Worm (Caenorhabditis elegans) whole organism, L4 larva: ENCODE measurements around the gene T01D1.7.

ENCODE experiments used
- D1046.2 ChIP-seq: fragments of 200-800 bp; sonication (Bioruptor generic); IDR thresholded peaks from 2 replicates; pipeline ENCODE4 v1.3.6; 2022; ENCODE audit warnings: missing genetic modification characterization, missing compliant biosample characterization
- F10B5.3 ChIP-seq: sonication (generic microtip); optimal IDR thresholded peaks from 2 replicates; lab custom pipeline; 2016; ENCODE audit warnings: mild to moderate bottlenecking, missing genetic modification characterization, missing compliant biosample characterization
- F44E2.7 ChIP-seq: fragments of 200-800 bp; sonication (Bioruptor generic); IDR thresholded peaks from 2 replicates; pipeline ENCODE4 v2.1.2; 2022; ENCODE audit warnings: missing genetic modification characterization, missing compliant biosample characterization
- T26A8.4 ChIP-seq: fragments of 200-800 bp; sonication (Bioruptor generic); IDR thresholded peaks from 2 replicates; pipeline ENCODE4 v1.3.6; 2022; ENCODE audit warnings: missing genetic modification characterization, missing compliant biosample characterization
- Y48G9A.11 ChIP-seq: fragments of 200-800 bp; sonication (Bioruptor generic); IDR thresholded peaks from 2 replicates; pipeline ENCODE4 v1.3.6; 2022; ENCODE audit warnings: missing genetic modification reagents, missing genetic modification characterization, missing compliant biosample characterization
- Y5F2A.4 ChIP-seq: fragments of 200-800 bp; sonication (Bioruptor generic); optimal IDR thresholded peaks from 2 replicates; lab custom pipeline; 2018; ENCODE audit warnings: mild to moderate bottlenecking, missing genetic modification characterization, missing compliant biosample characterization
- ZK546.5 ChIP-seq, 2 experiments: sonication (generic microtip); optimal IDR thresholded peaks; 2 replicates each; lab custom pipeline; 2017; ENCODE audit warnings: missing biosample characterization in 2 of 2, missing genetic modification characterization in 2 of 2
- aly-2 ChIP-seq: sonication (generic microtip); optimal IDR thresholded peaks from 2 replicates; lab custom pipeline; 2018; ENCODE audit warnings: missing biosample characterization, missing genetic modification characterization
- attf-4 ChIP-seq: sonication (generic microtip); optimal IDR thresholded peaks from 3 replicates; lab custom pipeline; 2017; ENCODE audit warnings: missing biosample characterization, missing genetic modification characterization
- ceh-20 ChIP-seq: fragments of 200-800 bp; sonication (Bioruptor generic); IDR thresholded peaks from 2 replicates; pipeline ENCODE4 v1.3.6; 2022; ENCODE audit warnings: missing genetic modification reagents, missing genetic modification characterization, missing compliant biosample characterization
- ces-1 ChIP-seq: fragments of 150-350 bp; sonication (generic microtip); optimal IDR thresholded peaks from 4 replicates; lab custom pipeline; 2014; ENCODE audit warnings: missing biosample characterization, missing genetic modification reagents, missing genetic modification characterization
- cey-2 ChIP-seq: sonication (generic microtip); optimal IDR thresholded peaks from 3 replicates; lab custom pipeline; 2017; ENCODE audit warnings: missing genetic modification characterization, mild to moderate bottlenecking, missing compliant biosample characterization, antibody characterized with exemption, borderline replicate concordance; ENCODE audit not compliant: insufficient read depth
- duxl-1 ChIP-seq: sonication (generic microtip); optimal IDR thresholded peaks from 2 replicates; lab custom pipeline; 2016; ENCODE audit warnings: mild to moderate bottlenecking, missing genetic modification characterization, moderate library complexity, missing compliant biosample characterization; ENCODE audit not compliant: poor library complexity
- dve-1 ChIP-seq: sonication (generic microtip); optimal IDR thresholded peaks from 2 replicates; lab custom pipeline; 2017; ENCODE audit warnings: antibody characterized with exemption, mild to moderate bottlenecking, missing genetic modification characterization, missing compliant biosample characterization; ENCODE audit not compliant: insufficient read depth
- egl-27 ChIP-seq: sonication (generic microtip); optimal IDR thresholded peaks from 3 replicates; lab custom pipeline; 2017; ENCODE audit warnings: missing biosample characterization, missing genetic modification reagents, missing genetic modification characterization
- egl-43 ChIP-seq: fragments of 200-800 bp; sonication (Bioruptor generic); IDR thresholded peaks from 2 replicates; pipeline ENCODE4 v1.3.6; 2022; ENCODE audit warnings: missing genetic modification reagents, missing genetic modification characterization, missing compliant biosample characterization
- fkh-10 ChIP-seq: fragments of 150-350 bp; optimal IDR thresholded peaks from 2 replicates; lab custom pipeline; 2014; ENCODE audit warnings: missing biosample characterization, missing genetic modification reagents, missing genetic modification characterization
- fos-1 ChIP-seq: fragments of 150-350 bp; optimal IDR thresholded peaks from 2 replicates; lab custom pipeline; 2014; ENCODE audit warnings: missing biosample characterization, missing genetic modification characterization
- hmg-1.1 ChIP-seq: fragments of 200-800 bp; sonication (Bioruptor generic); IDR thresholded peaks from 2 replicates; pipeline ENCODE4 v1.3.6; 2022; ENCODE audit warnings: missing genetic modification reagents, missing genetic modification characterization, missing compliant biosample characterization
- jun-1 ChIP-seq: fragments of 150-350 bp; optimal IDR thresholded peaks from 2 replicates; lab custom pipeline; 2014; ENCODE audit warnings: missing biosample characterization, missing genetic modification reagents, missing genetic modification characterization
- lim-7 ChIP-seq: fragments of 200-800 bp; sonication (Bioruptor generic); IDR thresholded peaks from 2 replicates; pipeline ENCODE4 v1.3.6; 2022; ENCODE audit warnings: missing genetic modification characterization, missing compliant biosample characterization
- lin-13 ChIP-seq: fragments of 150-350 bp; optimal IDR thresholded peaks from 2 replicates; lab custom pipeline; 2014; ENCODE audit warnings: missing biosample characterization, missing genetic modification reagents, missing genetic modification characterization
- lin-39 ChIP-seq: fragments of 150-350 bp; optimal IDR thresholded peaks from 2 replicates; lab custom pipeline; 2014; ENCODE audit warnings: missing biosample characterization, missing genetic modification reagents, missing genetic modification characterization
- mxl-2 ChIP-seq: fragments of 200-800 bp; sonication (Bioruptor generic); conservative IDR thresholded peaks from 2 replicates; pipeline ENCODE4 v1.3.6; 2022; ENCODE audit warnings: missing genetic modification reagents, missing genetic modification characterization, missing compliant biosample characterization
- mxl-3 ChIP-seq: fragments of 200-800 bp; sonication (Bioruptor generic); optimal IDR thresholded peaks from 2 replicates; lab custom pipeline; 2018; ENCODE audit warnings: mild to moderate bottlenecking, missing genetic modification characterization, missing compliant biosample characterization
- nhr-10 ChIP-seq: fragments of 150-350 bp; optimal IDR thresholded peaks from 2 replicates; lab custom pipeline; 2014; ENCODE audit warnings: missing biosample characterization, missing genetic modification characterization
- nhr-11 ChIP-seq: fragments of 150-350 bp; optimal IDR thresholded peaks from 2 replicates; lab custom pipeline; 2014; ENCODE audit warnings: missing biosample characterization, missing genetic modification characterization
- nhr-111 ChIP-seq: fragments of 200-800 bp; sonication (Bioruptor generic); optimal IDR thresholded peaks from 2 replicates; lab custom pipeline; 2018; ENCODE audit warnings: mild to moderate bottlenecking, missing genetic modification characterization, missing compliant biosample characterization
- nhr-237 ChIP-seq: sonication (generic microtip); optimal IDR thresholded peaks from 2 replicates; lab custom pipeline; 2017; ENCODE audit warnings: missing biosample characterization, missing genetic modification characterization
- nhr-42 ChIP-seq: fragments of 200-800 bp; sonication (Bioruptor generic); IDR thresholded peaks from 2 replicates; pipeline ENCODE4 v1.3.6; 2022; ENCODE audit warnings: missing genetic modification characterization, missing compliant biosample characterization
- nhr-48 ChIP-seq: sonication (generic microtip); optimal IDR thresholded peaks from 2 replicates; lab custom pipeline; 2016; ENCODE audit warnings: mild to moderate bottlenecking, missing genetic modification characterization, missing compliant biosample characterization
- nhr-76 ChIP-seq: fragments of 150-350 bp; optimal IDR thresholded peaks from 2 replicates; lab custom pipeline; 2014; ENCODE audit warnings: missing biosample characterization, missing genetic modification characterization
- pqm-1 ChIP-seq: sonication (generic microtip); optimal IDR thresholded peaks from 2 replicates; lab custom pipeline; 2017; ENCODE audit warnings: missing biosample characterization, missing genetic modification characterization
- saeg-2 ChIP-seq: fragments of 200-800 bp; sonication (Bioruptor generic); IDR thresholded peaks from 2 replicates; pipeline ENCODE4 v1.3.6; 2022; ENCODE audit warnings: missing genetic modification reagents, missing genetic modification characterization, missing compliant biosample characterization
- sdz-12 ChIP-seq: fragments of 200-800 bp; sonication (Bioruptor generic); optimal IDR thresholded peaks from 2 replicates; lab custom pipeline; 2018; ENCODE audit warnings: mild to moderate bottlenecking, missing genetic modification characterization, missing compliant biosample characterization
- spr-1 ChIP-seq: sonication (generic microtip); optimal IDR thresholded peaks from 2 replicates; lab custom pipeline; 2016; ENCODE audit warnings: mild to moderate bottlenecking, missing genetic modification characterization, missing compliant biosample characterization
- tag-97 ChIP-seq: fragments of 200-800 bp; sonication (Bioruptor generic); IDR thresholded peaks from 2 replicates; pipeline ENCODE4 v1.3.6; 2022; ENCODE audit warnings: missing genetic modification characterization, missing compliant biosample characterization
- vab-7 ChIP-seq: fragments of 200-800 bp; sonication (Bioruptor generic); IDR thresholded peaks from 2 replicates; pipeline ENCODE4 v1.3.6; 2022; ENCODE audit warnings: missing genetic modification reagents, missing genetic modification characterization, missing compliant biosample characterization
- zip-2 ChIP-seq: fragments of 150-350 bp; optimal IDR thresholded peaks from 2 replicates; lab custom pipeline; 2014; ENCODE audit warnings: missing biosample characterization, missing genetic modification characterization
- ztf-11 ChIP-seq: fragments of 150-350 bp; optimal IDR thresholded peaks from 2 replicates; lab custom pipeline; 2014; ENCODE audit warnings: missing biosample characterization, missing genetic modification characterization

T01D1.7 gene

ce11 chrII:133548-134275, 39.9 kb downstream of the T01D1.7 start, which contains the start of gene cwn-1:
Gene cwn-1 (minus strand): TSS chrII:133598.
- TF ChIP-seq cey-2 (tag; lab: Kevin White, UChicago) (no peak), nhr-76 (tag; lab: Kevin White, UChicago) (no peak), D1046.2 (GFP tag; lab: Robert Waterston, UW) (no peak), ceh-20 (GFP tag; lab: Robert Waterston, UW) (no peak), Y5F2A.4 (GFP tag; lab: Kevin White, UChicago) (no peak), F10B5.3 (no peak), nhr-237 (no peak), nhr-42 (GFP tag; lab: Robert Waterston, UW) (no peak), lin-13 (GFP tag; lab: Kevin White, UChicago) (no peak), lim-7 (no peak), Y48G9A.11 (no peak), nhr-11 (tag; lab: Kevin White, UChicago) (no peak), duxl-1 (tag; lab: Kevin White, UChicago) (no peak), nhr-48 (no peak), ZK546.5 (tag; optimal IDR thresholded peaks at IDR 0.05; lab: Kevin White, UChicago) (no peak), attf-4 (tag; lab: Kevin White, UChicago) (no peak), tag-97 (GFP tag; lab: Robert Waterston, UW) (no peak), aly-2 (tag; lab: Kevin White, UChicago) (no peak)

- no peak for TF ChIP-seq Y5F2A.4 (GFP tag; lab: Kevin White, UChicago)
- no peak for TF ChIP-seq nhr-10 (tag; lab: Kevin White, UChicago)
- no peak for TF ChIP-seq ztf-11 (tag; lab: Kevin White, UChicago)
- no peak for TF ChIP-seq lin-39 (tag; lab: Kevin White, UChicago)
- TF ChIP-seq fkh-10: no peak
- no peak for TF ChIP-seq dve-1 (tag; lab: Kevin White, UChicago)
- no peak for TF ChIP-seq sdz-12 (GFP tag; lab: Kevin White, UChicago)
- no peak for TF ChIP-seq mxl-2
- no peak for TF ChIP-seq egl-43 (GFP tag; lab: Robert Waterston, UW)
- TF ChIP-seq F10B5.3: no peak
- TF ChIP-seq ces-1 (GFP tag; lab: Kevin White, UChicago): no peak
- TF ChIP-seq mxl-3 (GFP tag; lab: Kevin White, UChicago): no peak
- TF ChIP-seq D1046.2 (GFP tag; lab: Robert Waterston, UW): no peak
- TF ChIP-seq jun-1 (tag; lab: Kevin White, UChicago): no peak
- no peak for TF ChIP-seq fos-1 (tag; lab: Kevin White, UChicago)
- no peak for TF ChIP-seq nhr-111
- no peak for TF ChIP-seq F44E2.7 (GFP tag; lab: Robert Waterston, UW)
- TF ChIP-seq, all 104 proteins: peak for 0
Observed at ce11 chrII:129770-130169, 43.8 kb downstream of the T01D1.7 start.

ce11 chrII:128929-129328, 44.6 kb downstream of the T01D1.7 start, which contains the start of gene srd-3:
Gene srd-3 (minus strand): TSS chrII:129029.
- TF ChIP-seq mxl-3 (GFP tag; lab: Kevin White, UChicago) (no peak), egl-27 (tag; lab: Kevin White, UChicago) (no peak), spr-1 (tag; lab: Kevin White, UChicago) (no peak), pqm-1 (tag; lab: Kevin White, UChicago) (no peak), hmg-1.1 (GFP tag; lab: Robert Waterston, UW) (no peak), mxl-2 (no peak), saeg-2 (GFP tag; lab: Robert Waterston, UW) (no peak), nhr-111 (no peak), fkh-10 (no peak), vab-7 (GFP tag; lab: Robert Waterston, UW) (no peak), T26A8.4 (GFP tag; lab: Robert Waterston, UW) (no peak), F10B5.3 (no peak), zip-2 (no peak)
